Worm (Caenorhabditis elegans) whole organism, L1 larva: ENCODE data around the gene gpa-6.

ENCODE experiments used
- C16A3.4 ChIP-seq: fragments of 150-350 bp; optimal IDR thresholded peaks from 2 replicates; lab custom pipeline; 2014; ENCODE audit warnings: missing biosample characterization, missing genetic modification characterization
- C34B4.2 ChIP-seq: sonication (generic microtip); optimal IDR thresholded peaks from 2 replicates; lab custom pipeline; 2017; ENCODE audit warnings: mild to moderate bottlenecking, missing genetic modification characterization, missing compliant biosample characterization
- ama-1 ChIP-seq: fragments of 150-350 bp; optimal IDR thresholded peaks from 2 replicates; lab custom pipeline; 2014
- blmp-1 ChIP-seq: fragments of 150-350 bp; optimal IDR thresholded peaks from 2 replicates; lab custom pipeline; 2014; ENCODE audit warnings: missing biosample characterization, missing genetic modification characterization
- ceh-82 ChIP-seq, 3 experiments: fragments of 150-350 bp in 1 of 3; sonication (generic microtip) in 2 of 3; optimal IDR thresholded peaks; 2 replicates each; lab custom pipeline; 2014 to 2017; ENCODE audit warnings: missing biosample characterization in 3 of 3, missing genetic modification characterization in 3 of 3
- dpl-1 ChIP-seq, 3 experiments: fragments of 150-350 bp in 2 of 3; sonication (generic microtip) in 1 of 3; optimal IDR thresholded peaks; 2 replicates each; lab custom pipeline; 2014 to 2017; ENCODE audit warnings: missing biosample characterization in 3 of 3, missing genetic modification characterization in 3 of 3, missing genetic modification reagents in 3 of 3
- dsc-1 ChIP-seq: sonication (generic microtip); optimal IDR thresholded peaks from 2 replicates; lab custom pipeline; 2016; ENCODE audit warnings: mild to moderate bottlenecking, missing genetic modification characterization, missing compliant biosample characterization
- efl-1 ChIP-seq, 4 experiments: fragments of 150-350 bp; optimal IDR thresholded peaks in 3 of 4; peaks in 1 of 4; 1 replicate in 1 of 4; 2 replicates in 3 of 4; lab custom pipeline; 2014; ENCODE audit warnings: missing biosample characterization in 2 of 4, missing genetic modification characterization in 2 of 4, missing genetic modification reagents in 2 of 4
- efl-3 ChIP-seq: fragments of 200-800 bp; sonication (Bioruptor generic); optimal IDR thresholded peaks from 2 replicates; lab custom pipeline; 2018; ENCODE audit warnings: mild to moderate bottlenecking, missing genetic modification characterization, missing compliant biosample characterization
- egl-13 ChIP-seq: sonication (generic microtip); optimal IDR thresholded peaks from 2 replicates; lab custom pipeline; 2016; ENCODE audit warnings: missing genotype, missing genetic modification reagents, missing genetic modification characterization, missing compliant biosample characterization
- egl-27 ChIP-seq, 2 experiments: fragments of 150-350 bp in 1 of 2; sonication (generic microtip); optimal IDR thresholded peaks; 3 replicates each; lab custom pipeline; 2017 to 2018; ENCODE audit warnings: missing biosample characterization in 2 of 2, missing genetic modification characterization in 2 of 2, missing genetic modification reagents in 2 of 2
- elt-2 ChIP-seq: sonication (generic microtip); optimal IDR thresholded peaks from 2 replicates; lab custom pipeline; 2016; ENCODE audit warnings: missing genetic modification characterization, mild to moderate bottlenecking, inconsistent platforms, missing compliant biosample characterization, missing genetic modification reagents
- elt-3 ChIP-seq, 6 experiments: fragments of 150-350 bp in 1 of 6; sonication (generic microtip); optimal IDR thresholded peaks; 2 replicates each; lab custom pipeline; 2017 to 2018; ENCODE audit warnings: missing biosample characterization in 6 of 6, missing genetic modification characterization in 6 of 6, inconsistent platforms in 1 of 6
- fkh-4 ChIP-seq: sonication (generic microtip); optimal IDR thresholded peaks from 2 replicates; lab custom pipeline; 2016; ENCODE audit warnings: missing compliant biosample characterization, missing genetic modification characterization, borderline replicate concordance
- fkh-8 ChIP-seq: sonication (generic microtip); optimal IDR thresholded peaks from 2 replicates; lab custom pipeline; 2016; ENCODE audit warnings: mild to moderate bottlenecking, missing genetic modification characterization, missing compliant biosample characterization
- fos-1 ChIP-seq: fragments of 150-350 bp; optimal IDR thresholded peaks from 2 replicates; lab custom pipeline; 2014; ENCODE audit warnings: missing biosample characterization, missing genetic modification characterization
- grh-1 ChIP-seq: fragments of 200-800 bp; sonication (Bioruptor generic); IDR thresholded peaks from 2 replicates; pipeline ENCODE4 v1.3.6; 2022; ENCODE audit warnings: missing genetic modification reagents, missing genetic modification characterization, missing compliant biosample characterization
- irx-1 ChIP-seq: sonication (generic microtip); optimal IDR thresholded peaks from 2 replicates; lab custom pipeline; 2016; ENCODE audit warnings: missing genetic modification characterization, missing compliant biosample characterization
- jun-1 ChIP-seq: fragments of 150-350 bp; optimal IDR thresholded peaks from 2 replicates; lab custom pipeline; 2014; ENCODE audit warnings: missing biosample characterization, missing genetic modification reagents, missing genetic modification characterization
- lin-13 ChIP-seq: fragments of 150-350 bp; optimal IDR thresholded peaks from 2 replicates; lab custom pipeline; 2014; ENCODE audit warnings: missing biosample characterization, missing genetic modification reagents, missing genetic modification characterization
- lin-14 ChIP-seq: fragments of 200-800 bp; sonication (Bioruptor generic); optimal IDR thresholded peaks from 2 replicates; lab custom pipeline; 2018; ENCODE audit warnings: mild to moderate bottlenecking, missing genetic modification characterization, moderate library complexity, missing compliant biosample characterization
- lin-15B ChIP-seq: fragments of 150-350 bp; sonication (generic microtip); optimal IDR thresholded peaks from 3 replicates; lab custom pipeline; 2014; ENCODE audit warnings: missing biosample characterization, missing genetic modification characterization
- lin-35 ChIP-seq, 2 experiments: fragments of 150-350 bp; optimal IDR thresholded peaks; 2 replicates each; lab custom pipeline; 2014; ENCODE audit warnings: missing biosample characterization in 2 of 2, missing genetic modification characterization in 2 of 2, missing genetic modification reagents in 2 of 2
- lin-39 ChIP-seq: fragments of 150-350 bp; optimal IDR thresholded peaks from 2 replicates; lab custom pipeline; 2014; ENCODE audit warnings: missing biosample characterization, missing genetic modification reagents, missing genetic modification characterization
- lir-3 ChIP-seq: sonication (generic microtip); optimal IDR thresholded peaks from 2 replicates; lab custom pipeline; 2016; ENCODE audit warnings: mild to moderate bottlenecking, missing genetic modification characterization, moderate library complexity, missing compliant biosample characterization; ENCODE audit not compliant: poor library complexity
- mab-9 ChIP-seq: fragments of 200-800 bp; sonication (Bioruptor generic); IDR thresholded peaks from 2 replicates; pipeline ENCODE4 v1.3.6; 2022; ENCODE audit warnings: missing genetic modification reagents, missing genetic modification characterization, missing compliant biosample characterization
- mef-2 ChIP-seq: fragments of 150-350 bp; optimal IDR thresholded peaks from 2 replicates; lab custom pipeline; 2014; ENCODE audit warnings: missing biosample characterization, missing genetic modification characterization
- mep-1 ChIP-seq: fragments of 150-350 bp; optimal IDR thresholded peaks from 2 replicates; lab custom pipeline; 2014; ENCODE audit warnings: missing biosample characterization, missing genetic modification characterization
- nhr-11 ChIP-seq: fragments of 150-350 bp; optimal IDR thresholded peaks from 2 replicates; lab custom pipeline; 2014; ENCODE audit warnings: missing biosample characterization, missing genetic modification characterization
- nhr-12 ChIP-seq: sonication (generic microtip); optimal IDR thresholded peaks from 2 replicates; lab custom pipeline; 2017; ENCODE audit warnings: missing biosample characterization, missing genetic modification characterization
- nhr-19 ChIP-seq: fragments of 200-800 bp; sonication (Bioruptor generic); conservative IDR thresholded peaks from 2 replicates; pipeline ENCODE4 v1.3.6; 2022; ENCODE audit warnings: missing genetic modification characterization, missing compliant biosample characterization
- nhr-20 ChIP-seq: sonication (generic microtip); optimal IDR thresholded peaks from 2 replicates; lab custom pipeline; 2016; ENCODE audit warnings: mild to moderate bottlenecking, missing genetic modification characterization, missing compliant biosample characterization
- nhr-237 ChIP-seq: fragments of 150-350 bp; optimal IDR thresholded peaks from 2 replicates; lab custom pipeline; 2014; ENCODE audit warnings: missing biosample characterization, missing genetic modification characterization
- nhr-28 ChIP-seq: fragments of 150-350 bp; optimal IDR thresholded peaks from 2 replicates; lab custom pipeline; 2014; ENCODE audit warnings: missing biosample characterization, missing genetic modification characterization
- nhr-47 ChIP-seq: sonication (generic microtip); optimal IDR thresholded peaks from 2 replicates; lab custom pipeline; 2016; ENCODE audit warnings: mild to moderate bottlenecking, missing genetic modification characterization, moderate library complexity, missing compliant biosample characterization
- nhr-77 ChIP-seq: fragments of 150-350 bp; optimal IDR thresholded peaks from 2 replicates; lab custom pipeline; 2014; ENCODE audit warnings: missing biosample characterization, missing genetic modification characterization
- nhr-85 ChIP-seq: sonication (generic microtip); peaks from one replicate; lab custom pipeline; 2016; ENCODE audit warnings: missing genetic modification characterization, inconsistent platforms, missing compliant biosample characterization
- pax-3 ChIP-seq: fragments of 200-800 bp; sonication (Bioruptor generic); optimal IDR thresholded peaks from 2 replicates; lab custom pipeline; 2018; ENCODE audit warnings: mild to moderate bottlenecking, missing genetic modification characterization, moderate library complexity, missing compliant biosample characterization
- pqm-1 ChIP-seq: sonication (generic microtip); optimal IDR thresholded peaks from 3 replicates; lab custom pipeline; 2017; ENCODE audit warnings: missing biosample characterization, missing genetic modification characterization
- skn-1 ChIP-seq: fragments of 150-350 bp; optimal IDR thresholded peaks from 2 replicates; lab custom pipeline; 2014; ENCODE audit warnings: missing biosample characterization, missing genetic modification characterization
- snu-23 ChIP-seq: sonication (generic microtip); optimal IDR thresholded peaks from 2 replicates; lab custom pipeline; 2016; ENCODE audit warnings: missing genetic modification characterization, missing compliant biosample characterization
- sptf-1 ChIP-seq: fragments of 150-350 bp; optimal IDR thresholded peaks from 2 replicates; lab custom pipeline; 2014; ENCODE audit warnings: missing biosample characterization, missing genetic modification characterization
- tbx-2 ChIP-seq: sonication (generic microtip); optimal IDR thresholded peaks from 2 replicates; lab custom pipeline; 2016; ENCODE audit warnings: missing genetic modification characterization, missing compliant biosample characterization
- tlp-1 ChIP-seq: fragments of 150-350 bp; optimal IDR thresholded peaks from 2 replicates; lab custom pipeline; 2014; ENCODE audit warnings: missing biosample characterization, missing genetic modification characterization
- unc-130 ChIP-seq: fragments of 150-350 bp; optimal IDR thresholded peaks from 2 replicates; lab custom pipeline; 2017; ENCODE audit warnings: missing biosample characterization, missing genetic modification characterization, inconsistent platforms
- unc-62 ChIP-seq: fragments of 150-350 bp; optimal IDR thresholded peaks from 2 replicates; lab custom pipeline; 2014; ENCODE audit warnings: missing biosample characterization, missing genetic modification reagents, missing genetic modification characterization
- unc-86 ChIP-seq: sonication (generic microtip); optimal IDR thresholded peaks from 2 replicates; lab custom pipeline; 2016; ENCODE audit warnings: missing genetic modification characterization, missing compliant biosample characterization
- unc-98 ChIP-seq: fragments of 200-800 bp; sonication (Bioruptor generic); IDR thresholded peaks from 2 replicates; pipeline ENCODE4 v1.3.6; 2022; ENCODE audit warnings: missing genetic modification characterization, missing compliant biosample characterization
- xbp-1 ChIP-seq: sonication (generic microtip); optimal IDR thresholded peaks from 2 replicates; lab custom pipeline; 2016; ENCODE audit warnings: missing genetic modification characterization, missing compliant biosample characterization
- zag-1 ChIP-seq: fragments of 150-350 bp; optimal IDR thresholded peaks from 2 replicates; lab custom pipeline; 2014; ENCODE audit warnings: missing biosample characterization, missing genetic modification characterization
- zip-4 ChIP-seq: fragments of 200-800 bp; sonication (Bioruptor generic); optimal IDR thresholded peaks from 2 replicates; lab custom pipeline; 2018; ENCODE audit warnings: mild to moderate bottlenecking, missing genetic modification characterization, moderate library complexity, missing compliant biosample characterization

gpa-6 gene

ce11 chrX:13164301-13164700 lies 26.7 kb upstream of the gpa-6 start (continued):
- no peak for TF ChIP-seq unc-86 (tag; lab: Kevin White, UChicago)
- TF ChIP-seq zip-4 (GFP tag; lab: Kevin White, UChicago), result no peak
- TF ChIP-seq snu-23, result peak; percentile 44
- TF ChIP-seq lin-15B, result no peak
- TF ChIP-seq nhr-11 (tag; lab: Kevin White, UChicago), result no peak
- peak; percentile 61 for TF ChIP-seq blmp-1 (tag; lab: Kevin White, UChicago)
- no peak for TF ChIP-seq fkh-8
- TF ChIP-seq mef-2 (tag; lab: Kevin White, UChicago), result no peak
- no peak for TF ChIP-seq nhr-12 (tag; lab: Kevin White, UChicago)
- TF ChIP-seq efl-3 (GFP tag; lab: Kevin White, UChicago), result no peak
- TF ChIP-seq grh-1 (GFP tag; lab: Robert Waterston, UW), result no peak
- no peak for TF ChIP-seq lin-13
- no peak for TF ChIP-seq lin-39
- peak in 1 of 3 experiments; percentile 13 for TF ChIP-seq ceh-82 (tag; optimal IDR thresholded peaks at IDR 0.05; lab: Kevin White, UChicago)
- no peak for TF ChIP-seq efl-1 (optimal IDR thresholded peaks at IDR 0.05; lab: Kevin White, UChicago)
- no peak for TF ChIP-seq efl-1 (GFP tag; optimal IDR thresholded peaks at IDR 0.05 in 1 of 2; lab: Kevin White, UChicago)
- peak in 1 of 2 experiments; percentile 57 for TF ChIP-seq lin-35 (GFP tag; optimal IDR thresholded peaks at IDR 0.05; lab: Kevin White, UChicago)
- no peak for TF ChIP-seq skn-1
- TF ChIP-seq nhr-85, result peak; percentile 92
- no peak for TF ChIP-seq unc-98 (GFP tag; lab: Robert Waterston, UW)
- TF ChIP-seq mep-1 (tag; lab: Kevin White, UChicago), result no peak
- no peak for TF ChIP-seq unc-62 (GFP tag; lab: Kevin White, UChicago)
- peak in 1 of 3 experiments; percentile 2 for TF ChIP-seq dpl-1 (GFP tag; optimal IDR thresholded peaks at IDR 0.05; lab: Kevin White, UChicago)
- TF ChIP-seq nhr-20, result peak; percentile 57
- no peak for TF ChIP-seq dsc-1
- no peak for TF ChIP-seq zag-1
- TF ChIP-seq C16A3.4 (tag; lab: Kevin White, UChicago), result no peak
- TF ChIP-seq ama-1 (lab: Kevin White, UChicago), result no peak
- TF ChIP-seq pqm-1 (tag; lab: Kevin White, UChicago), result no peak
- TF ChIP-seq pax-3 (tag; lab: Kevin White, UChicago), result no peak
- no peak for TF ChIP-seq tlp-1 (tag; lab: Kevin White, UChicago)
- no peak for TF ChIP-seq elt-2
- no peak for TF ChIP-seq unc-130 (tag; lab: Kevin White, UChicago)
- no peak for TF ChIP-seq egl-27 (tag; optimal IDR thresholded peaks at IDR 0.05; lab: Kevin White, UChicago)
- TF ChIP-seq lin-14, result peak; percentile 70
- TF ChIP-seq fkh-4 (tag; lab: Kevin White, UChicago), result no peak
- no peak for TF ChIP-seq sptf-1 (tag; lab: Kevin White, UChicago)
- TF ChIP-seq nhr-237 (tag; lab: Kevin White, UChicago), result no peak
- TF ChIP-seq, all 84 proteins: peak for 15

ce11 chrX:13165686-13166085 lies 25.3 kb upstream of the gpa-6 start:
- TF ChIP-seq lin-39, result no peak
- TF ChIP-seq mab-9, result no peak
- no peak for TF ChIP-seq sptf-1 (tag; lab: Kevin White, UChicago)
- no peak for TF ChIP-seq fkh-8
- no peak for TF ChIP-seq nhr-12 (tag; lab: Kevin White, UChicago)
- no peak for TF ChIP-seq nhr-47 (tag; lab: Kevin White, UChicago)
- TF ChIP-seq lir-3 (tag; lab: Kevin White, UChicago), result no peak
- no peak for TF ChIP-seq irx-1 (tag; lab: Kevin White, UChicago)
- TF ChIP-seq jun-1 (tag; lab: Kevin White, UChicago), result peak; percentile 80
- no peak for TF ChIP-seq ama-1 (lab: Kevin White, UChicago)
- TF ChIP-seq tbx-2, result no peak
- no peak for TF ChIP-seq nhr-85
- no peak for TF ChIP-seq lin-13
- TF ChIP-seq nhr-19, result peak; percentile 28; the same call in 1 of the 2 replicates
- peak; percentile 74 for TF ChIP-seq blmp-1 (tag; lab: Kevin White, UChicago)
- no peak for TF ChIP-seq nhr-77 (tag; lab: Kevin White, UChicago)
- no peak for TF ChIP-seq efl-1 (optimal IDR thresholded peaks at IDR 0.05; lab: Kevin White, UChicago)
- no peak for TF ChIP-seq efl-1 (GFP tag; optimal IDR thresholded peaks at IDR 0.05 in 1 of 2; lab: Kevin White, UChicago)
- no peak for TF ChIP-seq xbp-1 (tag; lab: Kevin White, UChicago)
- TF ChIP-seq unc-62 (GFP tag; lab: Kevin White, UChicago), result no peak
- peak in 5 of 6 experiments; percentile 64 to 93 (median 91) for TF ChIP-seq elt-3 (tag; optimal IDR thresholded peaks at IDR 0.05; lab: Kevin White, UChicago)
- TF ChIP-seq nhr-28, result no peak
- no peak for TF ChIP-seq C34B4.2 (tag; lab: Kevin White, UChicago)
- no peak for TF ChIP-seq egl-13 (tag; lab: Kevin White, UChicago)
- no peak for TF ChIP-seq nhr-11 (tag; lab: Kevin White, UChicago)
- TF ChIP-seq pax-3 (tag; lab: Kevin White, UChicago), result no peak
- no peak for TF ChIP-seq unc-98 (GFP tag; lab: Robert Waterston, UW)
- peak; percentile 68 for TF ChIP-seq tlp-1 (tag; lab: Kevin White, UChicago)
- no peak for TF ChIP-seq fos-1
